Worm (Caenorhabditis elegans) whole organism, midembryonic: ENCODE results near the gene nccd-1.

ENCODE experiments used
- klf-2 ChIP-seq: fragments of 200-800 bp; sonication (Bioruptor generic); conservative IDR thresholded peaks from 2 replicates; pipeline ENCODE4 v1.3.6; 2022; ENCODE audit warnings: missing genetic modification reagents, missing genetic modification characterization, missing compliant biosample characterization
- ztf-23 ChIP-seq: fragments of 200-800 bp; sonication (Bioruptor generic); IDR thresholded peaks from 2 replicates; pipeline ENCODE4 v1.3.6; 2022; ENCODE audit warnings: missing genetic modification reagents, missing genetic modification characterization, missing compliant biosample characterization
- ztf-29 ChIP-seq: fragments of 200-800 bp; sonication (Bioruptor generic); IDR thresholded peaks from 2 replicates; pipeline ENCODE4 v1.3.6; 2022; ENCODE audit warnings: missing genetic modification reagents, missing genetic modification characterization, missing compliant biosample characterization

ce11 chrIV:16946746-16947145, 41.8 kb upstream of the nccd-1 start, which contains the start of the genes Y116A8C.9 and arf-6:
- TF ChIP-seq klf-2 (GFP tag; lab: Robert Waterston, UW) (peak; percentile 77; the same call in 1 of the 2 replicates), ztf-29 (GFP tag; lab: Robert Waterston, UW) (no peak), ztf-23 (GFP tag; lab: Robert Waterston, UW) (peak; percentile 76)
